Fruit fly (Drosophila melanogaster) whole organism, wandering third instar larva: Measurements from ENCODE around the gene Cpr67B.

Experiments
- Abd-B ChIP-seq: fragments of >200 bp; optimal IDR thresholded peaks from 2 replicates; lab custom pipeline; 2017; ENCODE audit warnings: missing biosample characterization, missing genetic modification characterization
- CG32264 ChIP-seq: fragments of 200-800 bp; sonication (Bioruptor generic); optimal IDR thresholded peaks from 2 replicates; lab custom pipeline; 2016; ENCODE audit warnings: missing biosample characterization, missing genetic modification characterization
- CG9705 ChIP-seq: fragments of 200-800 bp; sonication (Bioruptor generic); optimal IDR thresholded peaks from 2 replicates; lab custom pipeline; 2018; ENCODE audit warnings: missing biosample characterization, mild to moderate bottlenecking, missing genetic modification characterization
- CrebA ChIP-seq: fragments of 200-800 bp; sonication (Bioruptor generic); optimal IDR thresholded peaks from 2 replicates; lab custom pipeline; 2016; ENCODE audit warnings: missing biosample characterization, mild to moderate bottlenecking, missing genetic modification characterization, borderline replicate concordance
- Dfd ChIP-seq: fragments of >200 bp; optimal IDR thresholded peaks from 2 replicates; lab custom pipeline; 2017; ENCODE audit warnings: missing biosample characterization, missing genetic modification characterization
- Dif ChIP-seq: fragments of 200-275, 200-300 bp; sonication (Bioruptor generic); optimal IDR thresholded peaks from 2 replicates; lab custom pipeline; 2018; ENCODE audit warnings: missing biosample characterization, missing genetic modification characterization; ENCODE audit not compliant: partially characterized antibody
- GATAd ChIP-seq: sonication (Bioruptor generic); optimal IDR thresholded peaks from 2 replicates; lab custom pipeline; 2016; ENCODE audit warnings: missing biosample characterization, missing genetic modification characterization
- HLH106 ChIP-seq: fragments of 200-800 bp; optimal IDR thresholded peaks from 3 replicates; lab custom pipeline; 2019; ENCODE audit warnings: missing biosample characterization, mild to moderate bottlenecking, missing genetic modification characterization, moderate library complexity
- Hnf4 ChIP-seq: fragments of 200-800 bp; sonication (Bioruptor generic); optimal IDR thresholded peaks from 2 replicates; lab custom pipeline; 2016; ENCODE audit warnings: missing biosample characterization, mild to moderate bottlenecking, missing genetic modification characterization
- Hr78 ChIP-seq: fragments of >200 bp; optimal IDR thresholded peaks from 2 replicates; lab custom pipeline; 2017; ENCODE audit warnings: missing biosample characterization, missing genetic modification characterization
- Hr83 ChIP-seq: fragments of 200-300 bp; sonication (Bioruptor generic); optimal IDR thresholded peaks from 2 replicates; lab custom pipeline; 2016; ENCODE audit warnings: missing biosample characterization, mild to moderate bottlenecking, missing genetic modification characterization, moderate library complexity; ENCODE audit not compliant: poor library complexity, severe bottlenecking
- Jra ChIP-seq: sonication (Bioruptor generic); optimal IDR thresholded peaks from 2 replicates; lab custom pipeline; 2016; ENCODE audit warnings: missing biosample characterization, missing genetic modification characterization
- Mio ChIP-seq: sonication (Bioruptor generic); optimal IDR thresholded peaks from 2 replicates; lab custom pipeline; 2016; ENCODE audit warnings: missing biosample characterization, missing genetic modification characterization
- Myc ChIP-seq: fragments of >200 bp; optimal IDR thresholded peaks from 2 replicates; lab custom pipeline; 2017
- N ChIP-seq: fragments of >200 bp; optimal IDR thresholded peaks from 2 replicates; lab custom pipeline; 2018; ENCODE audit warnings: missing biosample characterization, missing external identifiers, missing genetic modification characterization
- OdsH ChIP-seq: fragments of 200-800 bp; sonication (Bioruptor generic); optimal IDR thresholded peaks from 2 replicates; lab custom pipeline; 2016; ENCODE audit warnings: missing biosample characterization, mild to moderate bottlenecking, missing genetic modification characterization
- Rel ChIP-seq, 2 experiments: fragments of 200-800 bp; sonication (Bioruptor generic) in 1 of 2; optimal IDR thresholded peaks; 2 replicates in 1 of 2; 3 replicates in 1 of 2; lab custom pipeline; 2016 to 2019; ENCODE audit warnings: mild to moderate bottlenecking in 2 of 2, missing biosample characterization in 2 of 2, missing genetic modification characterization in 2 of 2, moderate library complexity in 1 of 2
- Sp1 ChIP-seq: fragments of 200-800 bp; sonication (Bioruptor generic); optimal IDR thresholded peaks from 3 replicates; lab custom pipeline; 2019; ENCODE audit warnings: missing biosample characterization, mild to moderate bottlenecking, missing genetic modification characterization, moderate library complexity
- Vsx2 ChIP-seq: fragments of 200-300, 225-300 bp; sonication (Bioruptor generic); optimal IDR thresholded peaks from 2 replicates; lab custom pipeline; 2018; ENCODE audit warnings: missing biosample characterization, missing genetic modification characterization; ENCODE audit not compliant: partially characterized antibody
- br ChIP-seq: fragments of 200-800 bp; sonication (Bioruptor generic); optimal IDR thresholded peaks from 2 replicates; lab custom pipeline; 2016; ENCODE audit warnings: missing biosample characterization, missing genetic modification characterization
- brk ChIP-seq: fragments of 200-800 bp; sonication (Bioruptor generic); optimal IDR thresholded peaks from 2 replicates; lab custom pipeline; 2016; ENCODE audit warnings: missing biosample characterization, mild to moderate bottlenecking, missing genetic modification characterization
- dl ChIP-seq, 2 experiments: fragments of 175-275, 200-275 bp in 1 of 2; fragments of 200-275 bp in 1 of 2; sonication (Bioruptor generic); optimal IDR thresholded peaks; lab custom pipeline; 2018; ENCODE audit warnings: mild to moderate bottlenecking in 2 of 2, missing biosample characterization in 2 of 2, missing genetic modification characterization in 2 of 2, moderate library complexity in 2 of 2; ENCODE audit not compliant: partially characterized antibody in 2 of 2, insufficient read depth in 1 of 2
- dmrt93B ChIP-seq: fragments of 200-800 bp; sonication (Bioruptor generic); optimal IDR thresholded peaks from 2 replicates; lab custom pipeline; 2018; ENCODE audit warnings: missing biosample characterization, mild to moderate bottlenecking, missing genetic modification characterization
- dsf ChIP-seq: sonication (Bioruptor generic); optimal IDR thresholded peaks from 2 replicates; lab custom pipeline; 2016; ENCODE audit warnings: missing biosample characterization, missing genetic modification characterization, borderline replicate concordance
- ey ChIP-seq: fragments of 200-800 bp; sonication (Bioruptor generic); optimal IDR thresholded peaks from 2 replicates; lab custom pipeline; 2016; ENCODE audit warnings: missing biosample characterization, missing genetic modification characterization
- foxo ChIP-seq, 2 experiments: fragments of 200-800 bp; sonication (Bioruptor generic); optimal IDR thresholded peaks; 2 replicates in 1 of 2; 3 replicates in 1 of 2; lab custom pipeline; 2016 to 2017; ENCODE audit warnings: missing biosample characterization in 2 of 2, missing genetic modification characterization in 2 of 2
- fru ChIP-seq: fragments of 200-800 bp; sonication (Bioruptor generic); optimal IDR thresholded peaks from 3 replicates; lab custom pipeline; 2016; ENCODE audit warnings: missing biosample characterization, mild to moderate bottlenecking, missing genetic modification characterization
- h ChIP-seq: fragments of 200-800 bp; sonication (Bioruptor generic); optimal IDR thresholded peaks from 3 replicates; lab custom pipeline; 2016; ENCODE audit warnings: missing biosample characterization, mild to moderate bottlenecking, missing genetic modification characterization
- jim ChIP-seq: fragments of 175-275, 200-325 bp; sonication (Bioruptor generic); optimal IDR thresholded peaks from 2 replicates; lab custom pipeline; 2016; ENCODE audit warnings: missing biosample characterization, mild to moderate bottlenecking, missing genetic modification characterization
- lola ChIP-seq: fragments of >200 bp; optimal IDR thresholded peaks from 2 replicates; lab custom pipeline; 2017; ENCODE audit warnings: missing biosample characterization, missing genetic modification characterization
- pan ChIP-seq: fragments of >200 bp; optimal IDR thresholded peaks from 2 replicates; lab custom pipeline; 2017
- psq ChIP-seq: fragments of 200-800 bp; sonication (Bioruptor generic); optimal IDR thresholded peaks from 3 replicates; lab custom pipeline; 2017; ENCODE audit warnings: missing biosample characterization, mild to moderate bottlenecking, missing genetic modification characterization, moderate library complexity
- rgr ChIP-seq: fragments of 200-800 bp; sonication (Bioruptor generic); optimal IDR thresholded peaks from 3 replicates; lab custom pipeline; 2016; ENCODE audit warnings: missing biosample characterization, mild to moderate bottlenecking, missing genetic modification characterization
- sage ChIP-seq: fragments of 200-800 bp; sonication (Bioruptor generic); optimal IDR thresholded peaks from 2 replicates; lab custom pipeline; 2016; ENCODE audit warnings: missing biosample characterization, mild to moderate bottlenecking, missing genetic modification characterization
- sv ChIP-seq: fragments of 200-800 bp; sonication (Bioruptor generic); optimal IDR thresholded peaks from 3 replicates; lab custom pipeline; 2016; ENCODE audit warnings: missing biosample characterization, missing genetic modification characterization
- tai ChIP-seq: sonication (Bioruptor generic); optimal IDR thresholded peaks from 2 replicates; lab custom pipeline; 2016; ENCODE audit warnings: missing biosample characterization, missing genetic modification characterization
- usp ChIP-seq: fragments of >200 bp; optimal IDR thresholded peaks from 2 replicates; lab custom pipeline; 2017; ENCODE audit warnings: missing biosample characterization, missing genetic modification characterization
- woc ChIP-seq: sonication (Bioruptor generic); optimal IDR thresholded peaks from 2 replicates; lab custom pipeline; 2016; ENCODE audit warnings: missing biosample characterization, mild to moderate bottlenecking, missing genetic modification characterization

Cpr67B gene

dm6 chr3L:9367431-9367867, 37.1 kb upstream of the Cpr67B start:
- no peak for TF ChIP-seq brk (GFP tag; lab: Kevin White, UChicago)
- TF ChIP-seq sage (GFP tag; lab: Kevin White, UChicago), result no peak
- no peak for TF ChIP-seq CrebA (GFP tag; lab: Kevin White, UChicago)
- peak; percentile 22 for TF ChIP-seq Sp1
- no peak for TF ChIP-seq Rel (GFP tag; optimal IDR thresholded peaks at IDR 0.05; lab: Kevin White, UChicago)
- peak; percentile 88 for TF ChIP-seq Rel (tag; optimal IDR thresholded peaks at IDR 0.05; lab: Kevin White, UChicago)
- TF ChIP-seq Dif (GFP tag; lab: Kevin White, UChicago), result no peak
- TF ChIP-seq, all 38 proteins: peak for 2

dm6 chr3L:9368665-9369064, 35.9 kb upstream of the Cpr67B start:
- TF ChIP-seq Myc (lab: Kevin White, UChicago) (no peak), GATAd (no peak), rgr (GFP tag; lab: Kevin White, UChicago) (no peak), CG32264 (GFP tag; lab: Kevin White, UChicago) (no peak), foxo (GFP tag; optimal IDR thresholded peaks at IDR 0.05; lab: Kevin White, UChicago) (no peak), h (GFP tag; lab: Kevin White, UChicago) (no peak), OdsH (GFP tag; lab: Kevin White, UChicago) (no peak), tai (no peak), brk (GFP tag; lab: Kevin White, UChicago) (no peak)

- TF ChIP-seq usp (GFP tag; lab: Kevin White, UChicago) (no peak), psq (peak; percentile 39), sv (GFP tag; lab: Kevin White, UChicago) (peak; percentile 43), foxo (GFP tag; optimal IDR thresholded peaks at IDR 0.05; lab: Kevin White, UChicago) (peak in 1 of 2 experiments; percentile 66), Myc (lab: Kevin White, UChicago) (no peak), N (GFP tag; lab: Kevin White, UChicago) (no peak), rgr (GFP tag; lab: Kevin White, UChicago) (peak; percentile 43), Sp1 (peak; percentile 54), CrebA (GFP tag; lab: Kevin White, UChicago) (no peak), Jra (GFP tag; lab: Kevin White, UChicago) (peak; percentile 51), Mio (no peak), GATAd (no peak), CG9705 (GFP tag; lab: Kevin White, UChicago) (no peak), Hr83 (GFP tag; lab: Kevin White, UChicago) (no peak), dmrt93B (GFP tag; lab: Kevin White, UChicago) (no peak), Hnf4 (peak; percentile 68), h (GFP tag; lab: Kevin White, UChicago) (peak; percentile 40), lola (GFP tag; lab: Kevin White, UChicago) (no peak), pan (lab: Kevin White, UChicago) (no peak), jim (GFP tag; lab: Kevin White, UChicago) (no peak), fru (GFP tag; lab: Kevin White, UChicago) (no peak), tai (no peak), Abd-B (GFP tag; lab: Kevin White, UChicago) (no peak), dsf (GFP tag; lab: Kevin White, UChicago) (peak; percentile 32), Dif (GFP tag; lab: Kevin White, UChicago) (no peak), HLH106 (tag; lab: Kevin White, UChicago) (peak; percentile 56), Dfd (no peak), OdsH (GFP tag; lab: Kevin White, UChicago) (peak; percentile 43), Rel (GFP tag; optimal IDR thresholded peaks at IDR 0.05; lab: Kevin White, UChicago) (no peak), Rel (tag; optimal IDR thresholded peaks at IDR 0.05; lab: Kevin White, UChicago) (peak; percentile 58), woc (GFP tag; lab: Kevin White, UChicago) (peak; percentile 61), dl (GFP tag; optimal IDR thresholded peaks at IDR 0.05; lab: Kevin White, UChicago; ENCODE audit: insufficient read depth in 1 of 2, partially characterized antibody in 2 of 2) (no peak), Vsx2 (GFP tag; lab: Kevin White, UChicago) (no peak), CG32264 (GFP tag; lab: Kevin White, UChicago) (no peak), brk (GFP tag; lab: Kevin White, UChicago) (peak; percentile 61), Hr78 (GFP tag; lab: Kevin White, UChicago) (no peak), ey (GFP tag; lab: Kevin White, UChicago) (peak; percentile 23), sage (GFP tag; lab: Kevin White, UChicago) (peak; percentile 30), br (GFP tag; lab: Kevin White, UChicago) (peak; percentile 20)
Measured at dm6 chr3L:9370907-9371365, 33.7 kb upstream of the Cpr67B start, which contains the start of gene Fdx1. TSS of gene Fdx1 (minus strand) at chr3L:9371238.
